Fruit fly (Drosophila melanogaster) whole organism, embryonic: ENCODE measurements around the gene Trf4-2.
A peak's percentile ranks its signal among the peaks of the same experiment; 100 is the strongest.

Source experiments
- Abd-B ChIP-seq: fragments of 200-800 bp; sonication (Bioruptor generic); optimal IDR thresholded peaks from 2 replicates; lab custom pipeline; 2018; ENCODE audit warnings: missing biosample characterization, mild to moderate bottlenecking, missing genetic modification characterization, moderate library complexity
- Atf6 ChIP-seq: fragments of 200-800 bp; sonication (Bioruptor generic); IDR thresholded peaks from 2 replicates; pipeline ENCODE4 v1.3.6; 2022; ENCODE audit warnings: missing biosample characterization, missing genetic modification characterization
- CG10654 ChIP-seq: fragments of 200-800 bp; sonication (Bioruptor generic); optimal IDR thresholded peaks from 2 replicates; lab custom pipeline; 2016; ENCODE audit warnings: missing biosample characterization, missing genetic modification characterization
- CG12391 ChIP-seq: fragments of 200-800 bp; sonication (Bioruptor generic); optimal IDR thresholded peaks from 3 replicates; lab custom pipeline; 2018; ENCODE audit warnings: missing biosample characterization, mild to moderate bottlenecking, missing genetic modification characterization, moderate library complexity
- CG15011 ChIP-seq: fragments of 200-800 bp; sonication (Bioruptor generic); optimal IDR thresholded peaks from 3 replicates; lab custom pipeline; 2018; ENCODE audit warnings: missing biosample characterization, mild to moderate bottlenecking, missing genetic modification characterization
- CG1603 ChIP-seq: fragments of 200-800 bp; sonication (Bioruptor generic); optimal IDR thresholded peaks from 2 replicates; lab custom pipeline; 2019; ENCODE audit warnings: missing biosample characterization, mild to moderate bottlenecking, missing genetic modification characterization, moderate library complexity
- CG16813 ChIP-seq: fragments of 200-800 bp; sonication (Bioruptor generic); IDR thresholded peaks from 3 replicates; pipeline ENCODE4 v1.3.6; 2022; ENCODE audit warnings: missing biosample characterization, missing genetic modification characterization; ENCODE audit not compliant: partially characterized antibody
- CG17186 ChIP-seq: fragments of 200-800 bp; sonication (Bioruptor generic); optimal IDR thresholded peaks from 3 replicates; lab custom pipeline; 2017; ENCODE audit warnings: missing biosample characterization, missing genetic modification reagents, missing genetic modification characterization
- CG18764 ChIP-seq: fragments of 200-800 bp; sonication (Bioruptor generic); optimal IDR thresholded peaks from 3 replicates; lab custom pipeline; 2016; ENCODE audit warnings: missing biosample characterization, missing genetic modification characterization
- CG2202 ChIP-seq: fragments of 200-800 bp; sonication (Bioruptor generic); optimal IDR thresholded peaks from 2 replicates; lab custom pipeline; 2018; ENCODE audit warnings: missing biosample characterization, mild to moderate bottlenecking, missing genetic modification characterization
- CG2875 ChIP-seq: fragments of 200-800 bp; sonication (Bioruptor generic); optimal IDR thresholded peaks from 2 replicates; lab custom pipeline; 2017; ENCODE audit warnings: missing biosample characterization, mild to moderate bottlenecking, missing genetic modification characterization, missing genetic modification reagents
- CG31388 ChIP-seq: fragments of 200-800 bp; sonication (Bioruptor generic); optimal IDR thresholded peaks from 2 replicates; lab custom pipeline; 2016; ENCODE audit warnings: missing biosample characterization, missing genetic modification characterization
- CG34224 ChIP-seq: fragments of 200-800 bp; sonication (Bioruptor generic); IDR thresholded peaks from 3 replicates; pipeline ENCODE4 v1.3.6; 2022; ENCODE audit warnings: missing biosample characterization, missing genetic modification characterization; ENCODE audit not compliant: partially characterized antibody
- CG34376 ChIP-seq: fragments of 200-800 bp; sonication (Bioruptor generic); optimal IDR thresholded peaks from 2 replicates; lab custom pipeline; 2018; ENCODE audit warnings: missing biosample characterization, mild to moderate bottlenecking, missing genetic modification characterization
- CG6765 ChIP-seq: fragments of 200-800 bp; sonication (Bioruptor generic); optimal IDR thresholded peaks from 3 replicates; lab custom pipeline; 2017; ENCODE audit warnings: missing biosample characterization, mild to moderate bottlenecking, missing genetic modification characterization
- CG6791 ChIP-seq: fragments of 200-800 bp; sonication (Bioruptor generic); IDR thresholded peaks from 3 replicates; pipeline ENCODE4 v1.3.6; 2022; ENCODE audit warnings: missing biosample characterization, missing genetic modification characterization; ENCODE audit not compliant: partially characterized antibody
- CG7786 ChIP-seq: fragments of 200-800 bp; sonication (Bioruptor generic); optimal IDR thresholded peaks from 2 replicates; lab custom pipeline; 2016; ENCODE audit warnings: missing biosample characterization, missing genetic modification characterization
- CG7987 ChIP-seq: fragments of 200-800 bp; sonication (Bioruptor generic); optimal IDR thresholded peaks from 2 replicates; lab custom pipeline; 2018; ENCODE audit warnings: missing biosample characterization, mild to moderate bottlenecking, missing genetic modification characterization, moderate library complexity
- Dip3 ChIP-seq: fragments of 200-800 bp; sonication (Bioruptor generic); optimal IDR thresholded peaks from 3 replicates; lab custom pipeline; 2016; ENCODE audit warnings: missing biosample characterization, missing genetic modification characterization
- E2f1 ChIP-seq: fragments of 200-800 bp; sonication (Bioruptor generic); IDR thresholded peaks from 2 replicates; pipeline ENCODE4 v1.3.6; 2022; ENCODE audit warnings: missing biosample characterization, missing genetic modification characterization
- Ets65A ChIP-seq: fragments of 200-800 bp; sonication (Bioruptor generic); peaks from one replicate; lab custom pipeline; 2016; ENCODE audit warnings: missing biosample characterization, missing genetic modification characterization
- Gug ChIP-seq: fragments of 200-800 bp; sonication (Bioruptor generic); IDR thresholded peaks from 4 replicates; pipeline ENCODE4 v1.3.6; 2022; ENCODE audit warnings: missing biosample characterization, missing genetic modification characterization
- H15 ChIP-seq: fragments of 200-800 bp; sonication (Bioruptor generic); IDR thresholded peaks from 3 replicates; pipeline ENCODE4 v1.3.6; 2022; ENCODE audit warnings: missing biosample characterization, missing genetic modification characterization
- HLH4C ChIP-seq: fragments of 200-800 bp; sonication (Bioruptor generic); IDR thresholded peaks from 3 replicates; pipeline ENCODE4 v1.3.6; 2022; ENCODE audit warnings: missing biosample characterization, missing genetic modification characterization; ENCODE audit not compliant: partially characterized antibody
- Jarid2 ChIP-seq: fragments of 200-800 bp; sonication (Bioruptor generic); optimal IDR thresholded peaks from 3 replicates; lab custom pipeline; 2017; ENCODE audit warnings: mild to moderate bottlenecking, missing biosample characterization, missing genetic modification reagents, missing genetic modification characterization
- NFAT ChIP-seq: fragments of 200-800 bp; sonication (Bioruptor generic); IDR thresholded peaks from 2 replicates; pipeline ENCODE4 v1.3.6; 2022; ENCODE audit warnings: missing biosample characterization, missing genetic modification characterization
- NK7.1 ChIP-seq: fragments of 200-800 bp; sonication (Bioruptor generic); optimal IDR thresholded peaks from 3 replicates; lab custom pipeline; 2016; ENCODE audit warnings: missing biosample characterization, missing genetic modification characterization
- PHDP ChIP-seq: fragments of 200-800 bp; sonication (Bioruptor generic); optimal IDR thresholded peaks from 3 replicates; lab custom pipeline; 2018; ENCODE audit warnings: missing biosample characterization, mild to moderate bottlenecking, missing genetic modification characterization, moderate library complexity
- Sox100B ChIP-seq: fragments of 200-800 bp; sonication (Bioruptor generic); optimal IDR thresholded peaks from 3 replicates; lab custom pipeline; 2018; ENCODE audit warnings: missing biosample characterization, mild to moderate bottlenecking, missing genetic modification characterization
- Sry-β ChIP-seq: fragments of 200-800 bp; sonication (Bioruptor generic); optimal IDR thresholded peaks from 2 replicates; lab custom pipeline; 2018; ENCODE audit warnings: missing biosample characterization, mild to moderate bottlenecking, missing genetic modification characterization, moderate library complexity
- Trl ChIP-seq, 3 experiments: fragments of >200 bp in 2 of 3; fragments of 200-800 bp in 1 of 3; sonication (Bioruptor generic) in 1 of 3; optimal IDR thresholded peaks; 2 replicates in 1 of 3; 3 replicates in 2 of 3; lab custom pipeline; 2016 to 2017; ENCODE audit warnings: missing biosample characterization in 1 of 3, missing genetic modification characterization in 1 of 3
- aop ChIP-seq: fragments of 200-800 bp; sonication (Bioruptor generic); IDR thresholded peaks from 2 replicates; pipeline ENCODE4 v1.3.6; 2022; ENCODE audit warnings: missing biosample characterization, missing genetic modification characterization
- bcd ChIP-seq: fragments of 200-800 bp; sonication (Bioruptor generic); optimal IDR thresholded peaks from 2 replicates; lab custom pipeline; 2017; ENCODE audit warnings: missing biosample characterization, mild to moderate bottlenecking, missing genetic modification characterization
- chm ChIP-seq: fragments of 200-800 bp; sonication (Bioruptor generic); IDR thresholded peaks from 2 replicates; pipeline ENCODE4 v1.3.6; 2022; ENCODE audit warnings: missing biosample characterization, missing genetic modification characterization
- emc ChIP-seq: fragments of 200-800 bp; sonication (Bioruptor generic); optimal IDR thresholded peaks from 2 replicates; lab custom pipeline; 2016; ENCODE audit warnings: missing biosample characterization, missing genetic modification characterization
- fru ChIP-seq: fragments of >200 bp; optimal IDR thresholded peaks from 2 replicates; lab custom pipeline; 2017
- ham ChIP-seq: fragments of 200-800 bp; sonication (Bioruptor generic); IDR thresholded peaks from 2 replicates; pipeline ENCODE4 v1.3.6; 2022; ENCODE audit warnings: missing biosample characterization, missing genetic modification characterization
- hb ChIP-seq: fragments of 200-800 bp; sonication (Bioruptor generic); IDR thresholded peaks from 3 replicates; pipeline ENCODE4 v1.3.6; 2022; ENCODE audit warnings: missing biosample characterization, missing genetic modification characterization; ENCODE audit not compliant: partially characterized antibody
- jigr1 ChIP-seq: fragments of 200-800 bp; sonication (Bioruptor generic); IDR thresholded peaks from 3 replicates; pipeline ENCODE4 v1.3.6; 2022; ENCODE audit warnings: missing biosample characterization, missing genetic modification characterization
- lbe ChIP-seq: fragments of 200-800 bp; sonication (Bioruptor generic); optimal IDR thresholded peaks from 2 replicates; lab custom pipeline; 2016; ENCODE audit warnings: missing biosample characterization, mild to moderate bottlenecking, missing genetic modification characterization
- luna ChIP-seq: fragments of 200-800 bp; sonication (Bioruptor generic); optimal IDR thresholded peaks from 2 replicates; lab custom pipeline; 2016; ENCODE audit warnings: missing biosample characterization, missing genetic modification characterization
- mam ChIP-seq: fragments of 200-800 bp; sonication (Bioruptor generic); optimal IDR thresholded peaks from 3 replicates; lab custom pipeline; 2016; ENCODE audit warnings: missing biosample characterization, missing genetic modification characterization
- pan ChIP-seq, 4 experiments: fragments of >200 bp in 3 of 4; fragments of 200-800 bp in 1 of 4; sonication (Bioruptor generic) in 1 of 4; optimal IDR thresholded peaks in 3 of 4; IDR thresholded peaks in 1 of 4; 2 replicates each; pipeline versions ENCODE4 v1.3.6 to Lab custom; 2017 to 2022; ENCODE audit warnings: missing biosample characterization in 2 of 4, missing genetic modification characterization in 2 of 4, mixed read lengths in 1 of 4
- pfk ChIP-seq: fragments of 200-800 bp; sonication (Bioruptor generic); optimal IDR thresholded peaks from 2 replicates; lab custom pipeline; 2018; ENCODE audit warnings: missing biosample characterization, mild to moderate bottlenecking, missing genetic modification characterization, moderate library complexity
- pzg ChIP-seq: fragments of 200-800 bp; sonication (Bioruptor generic); optimal IDR thresholded peaks from 3 replicates; lab custom pipeline; 2018; ENCODE audit warnings: missing biosample characterization, mild to moderate bottlenecking, missing genetic modification characterization, moderate library complexity
- sob ChIP-seq: fragments of 200-800 bp; sonication (Bioruptor generic); IDR thresholded peaks from 2 replicates; pipeline ENCODE4 v1.3.6; 2022; ENCODE audit warnings: missing biosample characterization, missing genetic modification characterization
- unpg ChIP-seq: fragments of 200-800 bp; sonication (Bioruptor generic); optimal IDR thresholded peaks from 3 replicates; lab custom pipeline; 2018; ENCODE audit warnings: missing biosample characterization, mild to moderate bottlenecking, missing genetic modification characterization, moderate library complexity
- zfh1 ChIP-seq: fragments of 200-800 bp; sonication (Bioruptor generic); IDR thresholded peaks from 3 replicates; pipeline ENCODE4 v1.3.6; 2022; ENCODE audit warnings: missing biosample characterization, missing genetic modification characterization

Gene Trf4-2

dm6 chr3R:24894419-24895206 is 30.4 kb upstream of the Trf4-2 start, which contains the start of the genes CG31121 and CG11069 (continued):
- TF ChIP-seq NFAT (GFP tag; lab: Robert Waterston, UW) (no peak), CG34224 (no peak), CG6791 (no peak), chm (GFP tag; lab: Robert Waterston, UW) (peak; percentile 50; the same call in 1 of the 2 replicates), HLH4C (GFP tag; lab: Robert Waterston, UW) (no peak), CG18764 (GFP tag; lab: Kevin White, UChicago) (no peak), pan (optimal IDR thresholded peaks at IDR 0.05; lab: Kevin White, UChicago) (no peak), pan (GFP tag; optimal IDR thresholded peaks at IDR 0.05 in 1 of 2, IDR thresholded peaks at IDR 0.05 in 1 of 2) (peak in 1 of 2 experiments; percentile 20), fru (lab: Kevin White, UChicago) (no peak), CG2875 (GFP tag; lab: Kevin White, UChicago) (no peak), CG7987 (no peak), Ets65A (no peak), Trl (optimal IDR thresholded peaks at IDR 0.05; lab: Kevin White, UChicago) (peak; percentile 66 to 84), Trl (GFP tag; optimal IDR thresholded peaks at IDR 0.05; lab: Kevin White, UChicago) (no peak), luna (no peak), CG6765 (GFP tag; lab: Kevin White, UChicago) (no peak), sob (peak; percentile 30; the same call in 1 of the 2 replicates), pfk (GFP tag; lab: Kevin White, UChicago) (no peak), Atf6 (GFP tag; lab: Robert Waterston, UW) (no peak), CG1603 (no peak), pzg (GFP tag; lab: Kevin White, UChicago) (no peak), emc (no peak), CG12391 (tag; lab: Kevin White, UChicago) (peak; percentile 30), CG15011 (GFP tag; lab: Kevin White, UChicago) (no peak), E2f1 (no peak), unpg (GFP tag; lab: Kevin White, UChicago) (no peak), hb (GFP tag; lab: Robert Waterston, UW) (no peak), Dip3 (GFP tag; lab: Kevin White, UChicago) (no peak), zfh1 (0 out of 3 replicates have a peak, but pooled peaks have one; percentile 24), Gug (GFP tag; lab: Robert Waterston, UW) (no peak), CG34376 (GFP tag; lab: Kevin White, UChicago) (no peak), Sox100B (GFP tag; lab: Kevin White, UChicago) (no peak), lbe (GFP tag; lab: Kevin White, UChicago) (no peak), Sry-β (GFP tag; lab: Kevin White, UChicago) (no peak), bcd (GFP tag; lab: Kevin White, UChicago) (no peak), CG2202 (tag; lab: Kevin White, UChicago) (no peak), jigr1 (GFP tag; lab: Robert Waterston, UW) (no peak), CG31388 (GFP tag; lab: Kevin White, UChicago) (no peak), H15 (GFP tag; lab: Robert Waterston, UW) (no peak), PHDP (tag; lab: Kevin White, UChicago) (no peak), CG7786 (GFP tag; lab: Kevin White, UChicago) (no peak), NK7.1 (GFP tag; lab: Kevin White, UChicago) (no peak), CG10654 (GFP tag; lab: Kevin White, UChicago) (no peak), CG16813 (GFP tag; lab: Robert Waterston, UW) (0 out of 3 replicates have a peak, but pooled peaks have one; percentile 15), aop (GFP tag; lab: Robert Waterston, UW) (0 out of 2 replicates have a peak, but pooled peaks have one; percentile 17), mam (GFP tag; lab: Kevin White, UChicago) (no peak), Jarid2 (GFP tag; lab: Kevin White, UChicago) (peak; percentile 80), CG17186 (GFP tag; lab: Kevin White, UChicago) (no peak), Abd-B (GFP tag; lab: Kevin White, UChicago) (no peak), ham (GFP tag; lab: Robert Waterston, UW) (no peak)
